Worm (Caenorhabditis elegans) whole organism, early embryonic: ENCODE data around the gene grd-6.

Experiments used
- B0310.2 ChIP-seq: sonication (generic microtip); optimal IDR thresholded peaks from 2 replicates; lab custom pipeline; 2016; ENCODE audit warnings: mild to moderate bottlenecking, missing genetic modification characterization, missing compliant biosample characterization
- F13C5.2 ChIP-seq: sonication (generic microtip); optimal IDR thresholded peaks from 2 replicates; lab custom pipeline; 2017; ENCODE audit warnings: mild to moderate bottlenecking, missing genetic modification characterization, inconsistent platforms, missing compliant biosample characterization
- aly-1 ChIP-seq: sonication (generic microtip); optimal IDR thresholded peaks from 2 replicates; lab custom pipeline; 2016; ENCODE audit warnings: missing genetic modification characterization, missing compliant biosample characterization
- ama-1 ChIP-seq: fragments of 150-350 bp; optimal IDR thresholded peaks from 2 replicates; lab custom pipeline; 2014
- ceh-13 ChIP-seq: fragments of 200-800 bp; sonication (Bioruptor generic); optimal IDR thresholded peaks from 2 replicates; lab custom pipeline; 2018; ENCODE audit warnings: mild to moderate bottlenecking, missing genetic modification characterization, missing compliant biosample characterization
- ceh-36 ChIP-seq: sonication (generic microtip); optimal IDR thresholded peaks from 2 replicates; lab custom pipeline; 2016; ENCODE audit warnings: missing genetic modification characterization, inconsistent platforms, missing compliant biosample characterization
- ets-7 ChIP-seq: sonication (generic microtip); optimal IDR thresholded peaks from 2 replicates; lab custom pipeline; 2016; ENCODE audit warnings: missing genotype, missing genetic modification characterization, missing compliant biosample characterization
- flt-1 ChIP-seq: fragments of 200-800 bp; sonication (Bioruptor generic); IDR thresholded peaks from 2 replicates; pipeline ENCODE4 v1.3.6; 2022; ENCODE audit warnings: missing genetic modification characterization, missing compliant biosample characterization
- hmbx-1 ChIP-seq: sonication (generic microtip); optimal IDR thresholded peaks from 2 replicates; lab custom pipeline; 2016; ENCODE audit warnings: mild to moderate bottlenecking, missing genetic modification characterization, missing compliant biosample characterization
- hmg-4 ChIP-seq: fragments of 200-800 bp; sonication (Bioruptor generic); optimal IDR thresholded peaks from 2 replicates; lab custom pipeline; 2018; ENCODE audit warnings: mild to moderate bottlenecking, missing genetic modification characterization, missing compliant biosample characterization
- hnd-1 ChIP-seq: sonication (generic microtip); optimal IDR thresholded peaks from 2 replicates; lab custom pipeline; 2016; ENCODE audit warnings: missing genetic modification characterization, missing compliant biosample characterization
- pes-1 ChIP-seq: fragments of 200-800 bp; sonication (Bioruptor generic); IDR thresholded peaks from 2 replicates; pipeline ENCODE4 v1.3.6; 2022; ENCODE audit warnings: missing genetic modification reagents, missing genetic modification characterization, missing compliant biosample characterization
- scrt-1 ChIP-seq: fragments of 200-800 bp; sonication (Bioruptor generic); IDR thresholded peaks from 2 replicates; pipeline ENCODE4 v1.3.6; 2022; ENCODE audit warnings: missing genetic modification characterization, missing compliant biosample characterization
- sea-1 ChIP-seq: fragments of 200-800 bp; sonication (Bioruptor generic); conservative IDR thresholded peaks from 2 replicates; pipeline ENCODE4 v1.3.6; 2022; ENCODE audit warnings: missing genetic modification characterization, missing compliant biosample characterization
- tbx-11 ChIP-seq: fragments of 200-800 bp; sonication (Bioruptor generic); IDR thresholded peaks from 2 replicates; pipeline ENCODE4 v1.3.6; 2022; ENCODE audit warnings: missing genetic modification characterization, missing compliant biosample characterization
- tbx-37 ChIP-seq: fragments of 200-800 bp; sonication (Bioruptor generic); conservative IDR thresholded peaks from 2 replicates; pipeline ENCODE4 v1.3.6; 2022; ENCODE audit warnings: missing genetic modification reagents, missing genetic modification characterization, missing compliant biosample characterization
- tra-4 ChIP-seq: sonication (generic microtip); optimal IDR thresholded peaks from 2 replicates; lab custom pipeline; 2017; ENCODE audit warnings: missing genetic modification characterization, missing compliant biosample characterization

The grd-6 gene

DNA sequence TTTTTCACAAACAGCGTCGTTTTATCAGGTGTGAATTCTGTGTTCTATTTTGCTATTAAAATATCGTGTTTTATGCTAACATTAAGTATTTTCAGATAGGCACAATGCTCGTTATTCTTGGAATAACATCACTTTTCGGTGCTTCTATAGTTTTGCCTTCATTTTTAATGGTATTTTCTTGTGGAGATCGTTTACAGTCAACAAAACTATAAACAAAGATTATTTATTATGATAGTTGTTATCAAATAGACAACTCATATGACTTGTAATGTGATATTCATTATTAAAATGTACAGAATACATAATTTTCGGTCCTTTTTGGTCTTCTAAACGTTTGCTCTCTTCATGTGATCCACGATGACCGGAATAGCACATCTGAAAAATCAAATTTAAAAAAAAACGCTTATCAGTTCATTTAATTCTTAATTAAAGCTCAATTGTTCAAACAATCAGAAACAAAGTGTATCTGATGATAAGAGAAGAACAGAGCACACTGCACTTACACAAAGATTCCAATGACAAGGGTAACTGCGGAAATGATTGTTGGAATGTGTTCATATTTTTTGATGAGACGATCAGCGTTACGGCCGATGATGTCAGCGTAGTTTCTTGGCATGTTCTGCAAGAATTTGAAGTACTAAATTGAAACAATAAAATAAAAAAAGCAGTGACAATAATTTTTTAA is 32.5 kb downstream of the grd-6 start, which contains the start of gene F07C3.9:
F07C3.9 (minus strand) TSS at position 635 of the 685 bp plus-strand sequence.
- TF ChIP-seq flt-1 (GFP tag; lab: Robert Waterston, UW): no peak
- TF ChIP-seq ets-7 (tag; lab: Kevin White, UChicago): no peak
- TF ChIP-seq pes-1 (GFP tag; lab: Robert Waterston, UW): no peak
- no peak for TF ChIP-seq hmbx-1 (tag; lab: Kevin White, UChicago)
- no peak for TF ChIP-seq F13C5.2 (tag; lab: Kevin White, UChicago)
- TF ChIP-seq scrt-1: no peak
- no peak for TF ChIP-seq sea-1
- TF ChIP-seq tbx-11 (GFP tag; lab: Robert Waterston, UW): no peak
- no peak for TF ChIP-seq hnd-1 (tag; lab: Kevin White, UChicago)
- no peak for TF ChIP-seq ceh-36 (tag; lab: Kevin White, UChicago)
- TF ChIP-seq tra-4 (tag; lab: Kevin White, UChicago): no peak

DNA sequence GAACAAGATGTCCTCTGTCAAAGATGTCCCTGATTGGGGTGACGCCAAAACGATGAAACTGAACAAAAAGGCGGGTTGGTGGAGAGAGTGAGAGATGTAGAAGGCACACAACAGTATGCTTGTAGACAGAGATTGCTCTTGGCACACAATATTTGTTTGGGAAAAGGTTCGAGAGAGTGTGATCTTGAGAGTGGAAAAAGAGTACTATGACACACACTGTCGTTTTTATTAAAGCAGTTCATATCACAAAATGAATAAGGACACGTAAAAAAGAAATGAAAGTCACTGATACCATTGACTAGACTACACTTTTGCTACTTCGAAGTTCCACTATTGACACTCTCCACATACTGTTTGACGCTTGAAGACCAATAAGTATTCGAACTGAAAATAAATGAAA is 33.8 kb downstream of the grd-6 start:
- no peak for TF ChIP-seq ets-7 (tag; lab: Kevin White, UChicago)
- no peak for TF ChIP-seq pes-1 (GFP tag; lab: Robert Waterston, UW)

DNA sequence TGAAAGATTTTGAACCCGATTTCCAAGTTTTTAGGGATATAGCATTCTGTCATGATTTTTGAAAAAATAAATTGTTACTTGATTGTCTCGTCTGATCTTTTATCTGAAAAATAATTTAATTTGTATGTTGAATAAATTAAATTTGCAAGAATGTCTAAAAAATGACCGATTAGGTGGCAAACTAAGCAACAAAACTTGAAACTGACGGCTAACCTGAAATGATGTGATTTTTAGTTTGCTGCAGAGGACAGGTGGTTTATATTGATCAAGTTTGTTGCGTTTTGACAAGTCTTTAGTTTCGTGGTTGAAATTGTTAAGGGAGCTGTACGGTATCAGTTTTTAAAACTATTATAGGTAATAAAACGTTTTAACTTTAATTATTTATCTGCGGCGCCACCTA is 35.8 kb downstream of the grd-6 start, which contains the start of gene F07C3.16:
F07C3.16 (minus strand) TSS at position 101 of the 400 bp plus-strand sequence.
- TF ChIP-seq ama-1 (lab: Kevin White, UChicago) (no peak), B0310.2 (tag; lab: Kevin White, UChicago) (no peak), hmg-4 (no peak), tbx-37 (GFP tag; lab: Robert Waterston, UW) (no peak), flt-1 (GFP tag; lab: Robert Waterston, UW) (no peak), ceh-13 (no peak), tra-4 (tag; lab: Kevin White, UChicago) (no peak), pes-1 (GFP tag; lab: Robert Waterston, UW) (no peak), hmbx-1 (tag; lab: Kevin White, UChicago) (no peak), F13C5.2 (tag; lab: Kevin White, UChicago) (no peak), sea-1 (no peak), ets-7 (tag; lab: Kevin White, UChicago) (no peak), hnd-1 (tag; lab: Kevin White, UChicago) (no peak), scrt-1 (no peak), aly-1 (tag; lab: Kevin White, UChicago) (no peak), ceh-36 (tag; lab: Kevin White, UChicago) (no peak)

DNA sequence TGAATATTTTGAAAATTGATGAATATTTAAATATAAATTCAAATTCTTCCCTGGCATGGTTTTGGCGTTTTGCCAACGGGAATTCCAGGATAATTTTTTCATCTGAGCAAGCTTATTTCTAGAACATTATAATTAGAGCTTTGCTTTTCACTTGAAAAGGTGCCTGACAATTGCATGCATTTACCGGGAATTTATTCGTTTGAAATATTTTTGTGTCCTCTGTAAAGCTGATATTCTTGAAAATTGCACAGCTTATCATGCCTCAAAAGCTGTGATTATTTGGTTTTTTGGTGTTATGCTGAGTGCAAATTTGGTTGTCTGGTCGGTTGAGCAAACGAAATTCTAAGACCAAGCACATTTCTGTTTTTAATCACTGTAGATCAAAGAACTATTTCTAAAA is 38.7 kb downstream of the grd-6 start:
- no peak for TF ChIP-seq ceh-36 (tag; lab: Kevin White, UChicago)
- TF ChIP-seq hnd-1 (tag; lab: Kevin White, UChicago): no peak
- no peak for TF ChIP-seq scrt-1
- no peak for TF ChIP-seq aly-1 (tag; lab: Kevin White, UChicago)
- TF ChIP-seq ceh-13: no peak
- no peak for TF ChIP-seq ama-1 (lab: Kevin White, UChicago)
- no peak for TF ChIP-seq ets-7 (tag; lab: Kevin White, UChicago)
- TF ChIP-seq sea-1: no peak
- TF ChIP-seq hmg-4: no peak
- TF ChIP-seq flt-1 (GFP tag; lab: Robert Waterston, UW): no peak
- TF ChIP-seq pes-1 (GFP tag; lab: Robert Waterston, UW): no peak
- no peak for TF ChIP-seq F13C5.2 (tag; lab: Kevin White, UChicago)
- TF ChIP-seq B0310.2 (tag; lab: Kevin White, UChicago): no peak
- no peak for TF ChIP-seq tbx-37 (GFP tag; lab: Robert Waterston, UW)
- no peak for TF ChIP-seq tra-4 (tag; lab: Kevin White, UChicago)
- no peak for TF ChIP-seq tbx-11 (GFP tag; lab: Robert Waterston, UW)
- TF ChIP-seq hmbx-1 (tag; lab: Kevin White, UChicago): no peak

DNA sequence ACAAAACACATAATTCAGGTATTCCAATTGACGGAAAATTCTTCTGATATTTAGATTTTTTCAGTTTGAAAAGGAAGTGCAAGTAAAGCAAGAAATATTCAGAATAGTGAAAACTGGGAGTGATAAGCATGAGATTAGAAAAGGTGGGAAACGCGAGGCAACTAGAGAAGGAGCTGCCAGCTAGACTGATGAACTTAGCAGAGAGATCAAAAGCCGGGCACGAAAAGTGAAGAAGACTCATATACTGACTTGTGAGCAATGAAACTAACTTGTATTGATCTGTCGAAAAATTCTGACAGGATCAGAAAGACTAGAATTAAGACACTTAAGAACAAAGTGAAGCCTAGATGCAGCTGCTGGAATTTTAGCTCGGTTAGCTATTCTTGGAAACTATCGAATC is 39.8 kb downstream of the grd-6 start, which contains the start of gene nhr-36:
nhr-36 (minus strand) TSS at position 101 of the 400 bp plus-strand sequence.
- TF ChIP-seq flt-1 (GFP tag; lab: Robert Waterston, UW): no peak
- TF ChIP-seq ets-7 (tag; lab: Kevin White, UChicago): no peak
- TF ChIP-seq hmg-4: no peak
- TF ChIP-seq aly-1 (tag; lab: Kevin White, UChicago): no peak
- no peak for TF ChIP-seq ceh-36 (tag; lab: Kevin White, UChicago)
- TF ChIP-seq tbx-37 (GFP tag; lab: Robert Waterston, UW): no peak
- TF ChIP-seq pes-1 (GFP tag; lab: Robert Waterston, UW): no peak
- TF ChIP-seq tra-4 (tag; lab: Kevin White, UChicago): no peak
- no peak for TF ChIP-seq F13C5.2 (tag; lab: Kevin White, UChicago)
- no peak for TF ChIP-seq ceh-13
- TF ChIP-seq B0310.2 (tag; lab: Kevin White, UChicago): no peak
- TF ChIP-seq sea-1: no peak
- no peak for TF ChIP-seq tbx-11 (GFP tag; lab: Robert Waterston, UW)
- TF ChIP-seq ama-1 (lab: Kevin White, UChicago): no peak
- TF ChIP-seq scrt-1: no peak
- no peak for TF ChIP-seq hmbx-1 (tag; lab: Kevin White, UChicago)
- no peak for TF ChIP-seq hnd-1 (tag; lab: Kevin White, UChicago)

DNA sequence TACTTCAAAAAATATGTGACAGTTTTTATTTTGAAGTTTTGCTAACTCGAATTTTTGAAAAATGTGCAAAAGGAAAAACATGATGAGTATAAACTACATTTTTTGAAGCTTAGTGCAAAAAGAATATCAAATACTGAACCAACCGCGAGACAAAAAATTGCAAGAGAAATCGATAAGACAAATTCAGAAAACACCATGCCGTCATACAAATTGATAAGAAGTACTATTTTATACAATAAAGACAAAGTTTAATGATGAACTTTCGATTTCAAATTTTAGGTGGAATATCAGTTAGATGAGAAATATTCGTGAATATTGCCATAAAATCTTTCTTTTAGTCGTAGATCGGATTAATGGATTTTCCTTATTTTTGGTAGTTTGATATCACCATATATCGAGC is 41.0 kb downstream of the grd-6 start:
- TF ChIP-seq ceh-13 (no peak), hmbx-1 (tag; lab: Kevin White, UChicago) (no peak), tbx-37 (GFP tag; lab: Robert Waterston, UW) (no peak), F13C5.2 (tag; lab: Kevin White, UChicago) (no peak), sea-1 (no peak), flt-1 (GFP tag; lab: Robert Waterston, UW) (no peak), ets-7 (tag; lab: Kevin White, UChicago) (no peak), scrt-1 (no peak), tbx-11 (GFP tag; lab: Robert Waterston, UW) (no peak), pes-1 (GFP tag; lab: Robert Waterston, UW) (no peak), ceh-36 (tag; lab: Kevin White, UChicago) (no peak), tra-4 (tag; lab: Kevin White, UChicago) (no peak), ama-1 (lab: Kevin White, UChicago) (no peak), hnd-1 (tag; lab: Kevin White, UChicago) (no peak), hmg-4 (no peak), aly-1 (tag; lab: Kevin White, UChicago) (no peak), B0310.2 (tag; lab: Kevin White, UChicago) (no peak)
